Worm (Caenorhabditis elegans) whole organism, L4/young adult: ENCODE results near the gene R12B2.13.

ENCODE experiments used
- W03F9.2 ChIP-seq: fragments of 150-350 bp; optimal IDR thresholded peaks from 2 replicates; lab custom pipeline; 2014; ENCODE audit warnings: missing biosample characterization, missing genetic modification characterization
- dao-5 ChIP-seq: sonication (generic microtip); optimal IDR thresholded peaks from 2 replicates; lab custom pipeline; 2016; ENCODE audit warnings: missing genotype, missing genetic modification characterization, moderate library complexity, missing compliant biosample characterization
- him-1 ChIP-seq: sonication (generic microtip); optimal IDR thresholded peaks from 2 replicates; lab custom pipeline; 2016; ENCODE audit warnings: missing genotype, missing genetic modification reagents, missing genetic modification characterization, missing compliant biosample characterization

ce11 chrIII:5846412-5846811 lies 13.1 kb upstream of the R12B2.13 start:
- no peak for TF ChIP-seq him-1 (tag; lab: Kevin White, UChicago)
- TF ChIP-seq W03F9.2 (tag; lab: Kevin White, UChicago) = no peak
- TF ChIP-seq dao-5 = no peak
